Fruit fly (Drosophila melanogaster): Measurements from ENCODE around the gene CG7131.
A peak's percentile ranks its signal among the peaks of the same experiment; 100 is the strongest.

Gene CG7131

dm6 chr3R:18311368-18311919 is 22.9 kb upstream of the CG7131 start (continued):
- no peak for TF ChIP-seq Ravus (GFP tag; IDR thresholded peaks at IDR 0.05)
- TF ChIP-seq h (optimal IDR thresholded peaks at IDR 0.05), result no peak
- TF ChIP-seq D19B (GFP tag; optimal IDR thresholded peaks at IDR 0.05), result no peak
- TF ChIP-seq HLHmδ (GFP tag; optimal IDR thresholded peaks at IDR 0.05), result peak; percentile 91
- TF ChIP-seq CG9609 (GFP tag; optimal IDR thresholded peaks at IDR 0.05), result peak; percentile 27
- TF ChIP-seq CG3163 (GFP tag; optimal IDR thresholded peaks at IDR 0.05), result peak; percentile 19
- no peak; the same call in 1 of the 2 replicates for TF ChIP-seq cas (GFP tag; IDR thresholded peaks at IDR 0.05)
- TF ChIP-seq CG17361 (GFP tag; IDR thresholded peaks at IDR 0.05), result peak; percentile 97; the same call in 2 of the 3 replicates
- TF ChIP-seq CoRest (tag; optimal IDR thresholded peaks at IDR 0.05), result peak; percentile 85
- no peak for TF ChIP-seq Bteb2 (GFP tag; optimal IDR thresholded peaks at IDR 0.05)
- TF ChIP-seq CG6813 (GFP tag; optimal IDR thresholded peaks at IDR 0.05), result peak; percentile 85
- TF ChIP-seq Hsf (GFP tag; optimal IDR thresholded peaks at IDR 0.05), result no peak
- peak; percentile 98 for TF ChIP-seq z (GFP tag; IDR thresholded peaks at IDR 0.05)
- no peak for TF ChIP-seq CkIIα-i1 (GFP tag; IDR thresholded peaks at IDR 0.05)
- TF ChIP-seq prd (optimal IDR thresholded peaks at IDR 0.05), result no peak
- no peak; the same call in 1 of the 3 replicates for TF ChIP-seq prd (GFP tag; IDR thresholded peaks at IDR 0.05)
- no peak for TF ChIP-seq Spps (tag; optimal IDR thresholded peaks at IDR 0.05)
- TF ChIP-seq CG1529 (GFP tag; optimal IDR thresholded peaks at IDR 0.05), result peak; percentile 58
- TF ChIP-seq CG4328 (GFP tag; optimal IDR thresholded peaks at IDR 0.05), result peak; percentile 39
- no peak for TF ChIP-seq exex (tag; optimal IDR thresholded peaks at IDR 0.05)
- TF ChIP-seq Ets65A (GFP tag), result no peak
- peak; percentile 56; the same call in 1 of the 2 replicates for TF ChIP-seq MBD-R2 (GFP tag; IDR thresholded peaks at IDR 0.05)
- peak; percentile 62 for TF ChIP-seq CG14710 (tag; optimal IDR thresholded peaks at IDR 0.05)
- no peak for TF ChIP-seq CG12299 (tag; optimal IDR thresholded peaks at IDR 0.05)
- TF ChIP-seq CG14667 (GFP tag; IDR thresholded peaks at IDR 0.05), result no peak
- no peak for TF ChIP-seq CG2129 (GFP tag; IDR thresholded peaks at IDR 0.05; ENCODE audit: partially characterized antibody)
- TF ChIP-seq CG13296 (GFP tag; optimal IDR thresholded peaks at IDR 0.05), result peak; percentile 32
- peak; percentile 54 for TF ChIP-seq phol (tag; optimal IDR thresholded peaks at IDR 0.05)
- TF ChIP-seq CG4707 (GFP tag; optimal IDR thresholded peaks at IDR 0.05), result peak; percentile 54
- peak; percentile 78; the same call in 2 of the 4 replicates for TF ChIP-seq chinmo (GFP tag; IDR thresholded peaks at IDR 0.05; ENCODE audit: partially characterized antibody)
- peak; percentile 79 for TF ChIP-seq CG1603 (tag; optimal IDR thresholded peaks at IDR 0.05)
- TF ChIP-seq rib (GFP tag; IDR thresholded peaks at IDR 0.05), result peak; percentile 88
- peak; percentile 66 for TF ChIP-seq sob (GFP tag; IDR thresholded peaks at IDR 0.05)
- peak; percentile 74 for TF ChIP-seq CG18599 (GFP tag; optimal IDR thresholded peaks at IDR 0.05)
- TF ChIP-seq CG7987 (GFP tag; optimal IDR thresholded peaks at IDR 0.05), result peak; percentile 77
- TF ChIP-seq Dad (GFP tag; optimal IDR thresholded peaks at IDR 0.05), result no peak
- 0 out of 3 replicates have a peak, but pooled peaks have one; percentile 63 for TF ChIP-seq CG2199 (GFP tag; IDR thresholded peaks at IDR 0.05)
- peak; percentile 49 for TF ChIP-seq CG12659 (GFP tag; optimal IDR thresholded peaks at IDR 0.05)
- TF ChIP-seq CG8924 (tag; optimal IDR thresholded peaks at IDR 0.05), result peak; percentile 73
- TF ChIP-seq ase (GFP tag; IDR thresholded peaks at IDR 0.05), result no peak
- peak; percentile 71 for TF ChIP-seq CG13424 (tag; optimal IDR thresholded peaks at IDR 0.05)
- TF ChIP-seq slp2 (GFP tag; optimal IDR thresholded peaks at IDR 0.05), result peak; percentile 41
- TF ChIP-seq knrl (GFP tag; IDR thresholded peaks at IDR 0.05; ENCODE audit: partially characterized antibody), result 0 out of 3 replicates have a peak, but pooled peaks have one; percentile 35
- TF ChIP-seq HLH54F (GFP tag; optimal IDR thresholded peaks at IDR 0.05), result no peak
- peak; percentile 72 for TF ChIP-seq CrebB (tag; optimal IDR thresholded peaks at IDR 0.05)
- peak; percentile 83 for TF ChIP-seq gem (tag; optimal IDR thresholded peaks at IDR 0.05)
- TF ChIP-seq MESR4 (GFP tag; optimal IDR thresholded peaks at IDR 0.05), result no peak
- no peak for TF ChIP-seq hth (optimal IDR thresholded peaks at IDR 0.05)
- TF ChIP-seq ham (GFP tag; IDR thresholded peaks at IDR 0.05), result 0 out of 2 replicates have a peak, but pooled peaks have one; percentile 5
- TF ChIP-seq cato (GFP tag; optimal IDR thresholded peaks at IDR 0.05; ENCODE audit: borderline replicate concordance), result no peak
- peak; percentile 77 for TF ChIP-seq otp (GFP tag; IDR thresholded peaks at IDR 0.05)

Measured in whole organism, embryonic.